Fruit fly (Drosophila melanogaster) whole organism: Measurements from ENCODE around the gene mub.

Experiments
- EcR ChIP-seq, 2 experiments: fragments of >200 bp; optimal IDR thresholded peaks; 2 replicates each; lab custom pipeline; 2017; ENCODE audit warnings: missing biosample characterization in 2 of 2, missing genetic modification characterization in 2 of 2, missing genetic modification reagents in 2 of 2
- pan ChIP-seq: fragments of >200 bp; optimal IDR thresholded peaks from 2 replicates; lab custom pipeline; 2017
- psq ChIP-seq: fragments of >200 bp; optimal IDR thresholded peaks from 2 replicates; lab custom pipeline; 2017
- usp ChIP-seq: fragments of >200 bp; optimal IDR thresholded peaks from 2 replicates; lab custom pipeline; 2017; ENCODE audit warnings: missing biosample characterization, missing genetic modification characterization, mixed read lengths

DNA sequence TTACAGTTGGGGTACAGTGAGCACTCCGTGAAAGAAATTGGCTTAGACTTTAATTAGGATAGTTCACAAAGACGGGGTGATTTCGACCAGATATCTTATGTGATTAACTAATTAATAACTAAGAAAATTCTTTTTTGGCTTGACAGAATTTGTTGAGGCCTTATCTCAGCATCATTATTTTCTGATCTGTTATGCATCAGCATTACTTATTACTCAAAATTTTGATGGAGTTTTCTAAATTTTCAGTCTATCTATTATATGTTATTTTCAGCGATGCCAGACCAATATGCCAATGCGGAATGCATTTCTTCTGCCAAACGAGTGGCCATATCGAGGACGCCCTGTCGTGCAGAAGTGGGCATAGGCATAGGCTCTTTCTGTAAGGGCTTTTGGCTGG is 39.0 kb downstream of the mub start:
- TF ChIP-seq pan (no peak), psq (lab: Kevin White, UChicago) (no peak), EcR (GFP tag; optimal IDR thresholded peaks at IDR 0.05; lab: Kevin White, UChicago) (no peak), usp (GFP tag; lab: Kevin White, UChicago) (no peak)
